Worm (Caenorhabditis elegans) whole organism, L1 larva: ENCODE measurements around the gene C09E8.6.

Experiments used
- C34B4.2 ChIP-seq: sonication (generic microtip); optimal IDR thresholded peaks from 2 replicates; lab custom pipeline; 2017; ENCODE audit warnings: mild to moderate bottlenecking, missing genetic modification characterization, missing compliant biosample characterization
- aly-2 ChIP-seq: fragments of 150-350 bp; optimal IDR thresholded peaks from 2 replicates; lab custom pipeline; 2014; ENCODE audit warnings: missing biosample characterization, missing genetic modification characterization
- ama-1 ChIP-seq: fragments of 150-350 bp; optimal IDR thresholded peaks from 2 replicates; lab custom pipeline; 2014
- blmp-1 ChIP-seq: fragments of 150-350 bp; optimal IDR thresholded peaks from 2 replicates; lab custom pipeline; 2014; ENCODE audit warnings: missing biosample characterization, missing genetic modification characterization
- ces-1 ChIP-seq: fragments of 150-350 bp; optimal IDR thresholded peaks from 2 replicates; lab custom pipeline; 2014; ENCODE audit warnings: missing biosample characterization, missing genetic modification reagents, missing genetic modification characterization
- efl-1 ChIP-seq, 4 experiments: fragments of 150-350 bp; optimal IDR thresholded peaks in 3 of 4; peaks in 1 of 4; 1 replicate in 1 of 4; 2 replicates in 3 of 4; lab custom pipeline; 2014; ENCODE audit warnings: missing biosample characterization in 2 of 4, missing genetic modification characterization in 2 of 4, missing genetic modification reagents in 2 of 4
- efl-3 ChIP-seq: fragments of 200-800 bp; sonication (Bioruptor generic); optimal IDR thresholded peaks from 2 replicates; lab custom pipeline; 2018; ENCODE audit warnings: mild to moderate bottlenecking, missing genetic modification characterization, missing compliant biosample characterization
- elt-3 ChIP-seq, 6 experiments: fragments of 150-350 bp in 1 of 6; sonication (generic microtip); optimal IDR thresholded peaks; 2 replicates each; lab custom pipeline; 2017 to 2018; ENCODE audit warnings: missing biosample characterization in 6 of 6, missing genetic modification characterization in 6 of 6, inconsistent platforms in 1 of 6
- fkh-10 ChIP-seq: sonication (generic microtip); optimal IDR thresholded peaks from 2 replicates; lab custom pipeline; 2017; ENCODE audit warnings: missing biosample characterization, missing genetic modification reagents, missing genetic modification characterization
- fkh-8 ChIP-seq: sonication (generic microtip); optimal IDR thresholded peaks from 2 replicates; lab custom pipeline; 2016; ENCODE audit warnings: mild to moderate bottlenecking, missing genetic modification characterization, missing compliant biosample characterization
- hlh-17 ChIP-seq: fragments of 200-800 bp; sonication (Bioruptor generic); optimal IDR thresholded peaks from 2 replicates; lab custom pipeline; 2018; ENCODE audit warnings: missing genetic modification characterization, mild to moderate bottlenecking, missing compliant biosample characterization, moderate library complexity, borderline replicate concordance
- hlh-4 ChIP-seq: sonication (generic microtip); optimal IDR thresholded peaks from 2 replicates; lab custom pipeline; 2016; ENCODE audit warnings: mild to moderate bottlenecking, missing genetic modification characterization, missing compliant biosample characterization
- isw-1 ChIP-seq: fragments of 200-800 bp; sonication (Bioruptor generic); IDR thresholded peaks from 2 replicates; pipeline ENCODE4 v1.3.6; 2022; ENCODE audit warnings: missing genetic modification characterization, missing compliant biosample characterization
- jun-1 ChIP-seq: fragments of 150-350 bp; optimal IDR thresholded peaks from 2 replicates; lab custom pipeline; 2014; ENCODE audit warnings: missing biosample characterization, missing genetic modification reagents, missing genetic modification characterization
- lin-14 ChIP-seq: fragments of 200-800 bp; sonication (Bioruptor generic); optimal IDR thresholded peaks from 2 replicates; lab custom pipeline; 2018; ENCODE audit warnings: mild to moderate bottlenecking, missing genetic modification characterization, moderate library complexity, missing compliant biosample characterization
- lin-35 ChIP-seq, 2 experiments: fragments of 150-350 bp; optimal IDR thresholded peaks; 2 replicates each; lab custom pipeline; 2014; ENCODE audit warnings: missing biosample characterization in 2 of 2, missing genetic modification characterization in 2 of 2, missing genetic modification reagents in 2 of 2
- lin-39 ChIP-seq: fragments of 150-350 bp; optimal IDR thresholded peaks from 2 replicates; lab custom pipeline; 2014; ENCODE audit warnings: missing biosample characterization, missing genetic modification reagents, missing genetic modification characterization
- mab-9 ChIP-seq: fragments of 200-800 bp; sonication (Bioruptor generic); IDR thresholded peaks from 2 replicates; pipeline ENCODE4 v1.3.6; 2022; ENCODE audit warnings: missing genetic modification reagents, missing genetic modification characterization, missing compliant biosample characterization
- mdl-1 ChIP-seq, 2 experiments: fragments of 150-350 bp; optimal IDR thresholded peaks; 2 replicates each; lab custom pipeline; 2014 to 2017; ENCODE audit warnings: missing biosample characterization in 2 of 2, missing genetic modification characterization in 2 of 2, inconsistent platforms in 1 of 2
- mef-2 ChIP-seq: fragments of 150-350 bp; optimal IDR thresholded peaks from 2 replicates; lab custom pipeline; 2014; ENCODE audit warnings: missing biosample characterization, missing genetic modification characterization
- nhr-237 ChIP-seq: fragments of 150-350 bp; optimal IDR thresholded peaks from 2 replicates; lab custom pipeline; 2014; ENCODE audit warnings: missing biosample characterization, missing genetic modification characterization
- nhr-47 ChIP-seq: sonication (generic microtip); optimal IDR thresholded peaks from 2 replicates; lab custom pipeline; 2016; ENCODE audit warnings: mild to moderate bottlenecking, missing genetic modification characterization, moderate library complexity, missing compliant biosample characterization
- nhr-77 ChIP-seq: fragments of 150-350 bp; optimal IDR thresholded peaks from 2 replicates; lab custom pipeline; 2014; ENCODE audit warnings: missing biosample characterization, missing genetic modification characterization
- nhr-84 ChIP-seq: sonication (generic microtip); optimal IDR thresholded peaks from 2 replicates; lab custom pipeline; 2017; ENCODE audit warnings: missing biosample characterization, missing genetic modification characterization
- nhr-85 ChIP-seq: sonication (generic microtip); peaks from one replicate; lab custom pipeline; 2016; ENCODE audit warnings: missing genetic modification characterization, inconsistent platforms, missing compliant biosample characterization
- nhr-90 ChIP-seq: sonication (generic microtip); optimal IDR thresholded peaks from 2 replicates; lab custom pipeline; 2016; ENCODE audit warnings: mild to moderate bottlenecking, missing genetic modification characterization, missing compliant biosample characterization; ENCODE audit not compliant: poor library complexity
- skn-1 ChIP-seq: fragments of 150-350 bp; optimal IDR thresholded peaks from 2 replicates; lab custom pipeline; 2014; ENCODE audit warnings: missing biosample characterization, missing genetic modification characterization
- snu-23 ChIP-seq: sonication (generic microtip); optimal IDR thresholded peaks from 2 replicates; lab custom pipeline; 2016; ENCODE audit warnings: missing genetic modification characterization, missing compliant biosample characterization
- sox-4 ChIP-seq: sonication (generic microtip); optimal IDR thresholded peaks from 2 replicates; lab custom pipeline; 2016; ENCODE audit warnings: missing genetic modification characterization, missing compliant biosample characterization
- sup-37 ChIP-seq: fragments of 200-800 bp; sonication (Bioruptor generic); optimal IDR thresholded peaks from 2 replicates; lab custom pipeline; 2018; ENCODE audit warnings: mild to moderate bottlenecking, missing genetic modification characterization, missing compliant biosample characterization
- unc-86 ChIP-seq: sonication (generic microtip); optimal IDR thresholded peaks from 2 replicates; lab custom pipeline; 2016; ENCODE audit warnings: missing genetic modification characterization, missing compliant biosample characterization
- unc-98 ChIP-seq: fragments of 200-800 bp; sonication (Bioruptor generic); IDR thresholded peaks from 2 replicates; pipeline ENCODE4 v1.3.6; 2022; ENCODE audit warnings: missing genetic modification characterization, missing compliant biosample characterization
- ztf-4 ChIP-seq: fragments of 150-350 bp; optimal IDR thresholded peaks from 2 replicates; lab custom pipeline; 2014; ENCODE audit warnings: missing biosample characterization, missing genetic modification characterization

C09E8.6 gene

DNA sequence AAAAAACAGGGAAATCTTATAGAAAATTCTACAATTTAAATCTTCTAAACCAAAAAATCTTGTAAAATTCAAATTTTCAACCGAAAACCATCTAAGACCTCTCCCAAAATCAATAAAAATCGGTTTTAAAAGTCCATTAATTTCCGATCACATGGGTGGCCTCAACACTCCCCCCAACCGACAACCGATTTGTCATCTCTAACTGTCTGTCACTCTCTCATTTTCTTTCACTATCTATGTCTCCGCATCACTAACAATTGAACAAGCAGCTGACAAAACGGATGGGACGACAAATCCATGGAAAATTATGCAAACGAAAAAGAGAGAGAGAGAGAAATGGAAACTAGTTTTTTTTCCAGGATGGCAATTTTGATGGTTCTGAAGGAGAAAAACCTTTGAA, 46.7 kb downstream of the C09E8.6 start (continued):
- TF ChIP-seq nhr-90 (tag; lab: Kevin White, UChicago) (no peak), blmp-1 (tag; lab: Kevin White, UChicago) (peak; percentile 70), jun-1 (tag; lab: Kevin White, UChicago) (no peak), hlh-17 (GFP tag; lab: Kevin White, UChicago) (no peak), lin-39 (tag; lab: Kevin White, UChicago) (peak; percentile 88), C34B4.2 (tag; lab: Kevin White, UChicago) (no peak), unc-98 (GFP tag; lab: Robert Waterston, UW) (no peak), mef-2 (tag; lab: Kevin White, UChicago) (no peak), efl-1 (optimal IDR thresholded peaks at IDR 0.05; lab: Kevin White, UChicago) (peak; percentile 61 to 68), efl-1 (GFP tag; optimal IDR thresholded peaks at IDR 0.05 in 1 of 2; lab: Kevin White, UChicago) (peak; percentile 53 to 81), lin-35 (GFP tag; optimal IDR thresholded peaks at IDR 0.05; lab: Kevin White, UChicago) (peak; percentile 48 to 63), fkh-10 (GFP tag; lab: Kevin White, UChicago) (no peak), fkh-8 (peak; percentile 27), lin-14 (GFP tag; lab: Kevin White, UChicago) (peak; percentile 94), elt-3 (tag; optimal IDR thresholded peaks at IDR 0.05; lab: Kevin White, UChicago) (peak in 1 of 6 experiments; percentile 25), hlh-4 (tag; lab: Kevin White, UChicago) (no peak), aly-2 (tag; lab: Kevin White, UChicago) (no peak), efl-3 (GFP tag; lab: Kevin White, UChicago) (no peak), ztf-4 (peak; percentile 40), nhr-84 (tag; lab: Kevin White, UChicago) (no peak), nhr-237 (tag; lab: Kevin White, UChicago) (no peak), ama-1 (lab: Kevin White, UChicago) (no peak), mab-9 (GFP tag; lab: Robert Waterston, UW) (no peak), sup-37 (GFP tag; lab: Kevin White, UChicago) (no peak), nhr-47 (tag; lab: Kevin White, UChicago) (peak; percentile 40), nhr-85 (tag; lab: Kevin White, UChicago) (peak; percentile 83), ces-1 (no peak), mdl-1 (tag; optimal IDR thresholded peaks at IDR 0.05; lab: Kevin White, UChicago) (peak in 1 of 2 experiments; percentile 81), nhr-77 (no peak), sox-4 (no peak), skn-1 (tag; lab: Kevin White, UChicago) (peak; percentile 76), isw-1 (GFP tag; lab: Robert Waterston, UW) (peak; percentile 22)

DNA sequence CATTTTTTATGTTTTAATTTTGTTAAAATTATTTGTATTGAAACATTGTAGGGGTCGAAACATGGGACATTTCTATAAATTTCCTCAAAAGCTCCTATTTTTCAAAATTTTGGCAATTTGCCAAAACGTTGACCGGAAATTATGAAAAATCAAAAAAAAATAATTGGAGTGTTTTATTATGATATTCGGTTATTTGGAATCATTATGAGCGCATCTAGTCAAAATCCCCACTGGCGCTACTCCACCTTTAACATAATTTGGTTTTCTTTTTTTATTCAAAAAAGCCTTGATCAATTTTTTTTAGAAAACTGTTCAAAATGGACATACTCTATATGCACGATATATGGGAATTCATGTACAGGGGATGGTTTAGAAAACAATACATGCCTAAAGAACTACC, 49.0 kb downstream of the C09E8.6 start, which contains the start of gene W04H10.2:
Gene W04H10.2 (plus strand): TSS at position 301 of the 400 bp plus-strand sequence.
- TF ChIP-seq snu-23 (no peak), unc-86 (tag; lab: Kevin White, UChicago) (no peak), fkh-8 (no peak)

DNA sequence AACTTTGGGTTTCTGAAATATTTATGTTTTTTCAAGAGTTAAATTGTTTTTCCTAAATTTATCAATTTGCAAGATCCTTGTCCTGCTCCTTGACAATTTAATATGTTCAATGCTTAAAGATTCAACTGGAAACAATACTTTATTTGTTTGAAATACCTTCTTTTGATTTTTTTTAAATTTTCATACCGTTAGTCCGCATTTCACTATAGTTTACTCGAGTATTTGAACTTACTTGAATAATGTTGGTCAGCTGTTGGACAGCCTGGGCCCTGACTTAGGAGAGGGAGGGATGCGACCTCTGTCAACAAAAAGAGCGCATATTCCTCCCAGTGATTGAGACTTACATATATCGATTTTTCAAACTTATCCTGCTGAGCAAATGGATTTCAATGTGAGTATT, 49.7 kb downstream of the C09E8.6 start, which contains the start of gene W04H10.5:
Gene W04H10.5 (plus strand): TSS at position 301 of the 400 bp plus-strand sequence.
- TF ChIP-seq lin-35 (GFP tag; optimal IDR thresholded peaks at IDR 0.05; lab: Kevin White, UChicago) = no peak
